Fruit fly (Drosophila melanogaster): ENCODE data around the gene CG14232.

CG14232 gene

DNA sequence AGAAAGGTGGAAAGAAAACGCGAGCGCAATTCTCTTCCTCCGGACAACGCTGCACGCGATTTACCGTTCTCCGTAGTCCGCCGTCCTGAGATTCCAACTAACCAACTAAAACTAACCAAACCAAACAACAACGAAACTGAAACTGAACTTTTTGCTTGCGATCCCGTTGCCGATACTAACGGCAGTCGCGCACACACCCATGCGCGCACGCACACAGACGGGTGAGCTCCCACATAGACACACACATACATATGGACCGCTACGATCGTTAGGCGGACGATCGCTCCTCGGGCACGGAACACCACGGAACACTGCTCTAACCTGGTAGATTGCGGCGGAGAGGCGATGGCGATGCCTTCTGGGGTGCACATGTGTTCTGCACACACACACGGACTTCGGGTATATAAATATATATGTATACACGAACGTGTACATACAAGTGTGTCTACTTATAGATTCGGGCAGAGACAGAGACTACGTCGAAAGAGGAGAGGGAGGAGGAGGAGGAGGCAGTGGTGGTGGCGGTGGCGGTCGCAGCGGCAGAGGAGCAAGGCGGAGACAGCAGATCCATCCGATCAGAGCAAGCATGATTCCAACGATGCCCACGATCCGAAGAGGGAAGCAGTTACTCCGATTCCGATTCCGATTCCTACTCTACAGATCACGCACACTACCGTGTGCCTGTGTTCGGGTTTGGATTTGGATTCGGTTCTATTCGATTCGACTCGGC is 9.0 kb upstream of the CG14232 start, which contains the start of gene meso18E:
Gene meso18E (minus strand): TSS at position 148 of the 730 bp plus-strand sequence.
- no peak for TF ChIP-seq noc (tag; optimal IDR thresholded peaks at IDR 0.05)

DNA sequence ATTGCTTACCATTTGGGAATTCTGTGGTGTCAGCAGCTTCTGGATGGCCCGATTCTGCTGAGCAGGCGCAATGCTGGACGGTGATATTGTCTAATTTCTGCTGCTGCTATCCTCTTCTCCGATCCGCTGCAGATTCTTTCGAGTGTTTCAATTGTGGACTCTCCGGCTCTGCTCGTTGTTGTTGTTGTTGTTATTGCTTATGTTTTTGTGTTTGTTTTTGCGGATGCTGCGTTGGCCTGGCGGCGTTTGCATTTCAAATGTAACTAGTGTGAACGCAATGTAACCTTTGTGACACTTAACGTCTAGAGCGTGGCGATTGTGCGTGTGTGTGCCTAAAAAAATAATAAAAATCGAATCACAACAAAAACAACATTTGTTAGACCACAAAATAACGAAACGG is 7.9 kb upstream of the CG14232 start:
- no peak for TF ChIP-seq noc (tag; optimal IDR thresholded peaks at IDR 0.05)

DNA sequence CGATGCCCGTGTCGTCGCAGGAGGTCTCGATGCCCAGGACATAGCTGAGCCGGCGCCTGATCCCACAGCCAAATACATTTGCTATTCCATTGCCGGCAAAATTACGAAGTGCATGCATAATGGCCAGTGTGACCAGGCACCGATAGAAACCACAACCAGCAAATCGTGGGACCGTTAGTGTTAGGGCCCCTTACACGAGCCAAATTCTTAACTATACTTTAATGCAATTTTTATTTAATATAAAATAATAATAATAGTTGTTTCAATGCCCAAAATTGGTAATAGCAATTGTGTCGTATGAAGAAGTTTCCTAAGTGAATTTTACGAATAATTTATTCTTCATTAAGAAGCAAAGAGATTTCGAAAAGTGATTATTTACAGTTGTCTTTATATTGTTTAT is 2.4 kb downstream of the CG14232 start, which contains the start of gene Tcs4:
Gene Tcs4 (minus strand): TSS at position 145 of the 400 bp plus-strand sequence.
- TF ChIP-seq noc (tag; optimal IDR thresholded peaks at IDR 0.05): no peak

DNA sequence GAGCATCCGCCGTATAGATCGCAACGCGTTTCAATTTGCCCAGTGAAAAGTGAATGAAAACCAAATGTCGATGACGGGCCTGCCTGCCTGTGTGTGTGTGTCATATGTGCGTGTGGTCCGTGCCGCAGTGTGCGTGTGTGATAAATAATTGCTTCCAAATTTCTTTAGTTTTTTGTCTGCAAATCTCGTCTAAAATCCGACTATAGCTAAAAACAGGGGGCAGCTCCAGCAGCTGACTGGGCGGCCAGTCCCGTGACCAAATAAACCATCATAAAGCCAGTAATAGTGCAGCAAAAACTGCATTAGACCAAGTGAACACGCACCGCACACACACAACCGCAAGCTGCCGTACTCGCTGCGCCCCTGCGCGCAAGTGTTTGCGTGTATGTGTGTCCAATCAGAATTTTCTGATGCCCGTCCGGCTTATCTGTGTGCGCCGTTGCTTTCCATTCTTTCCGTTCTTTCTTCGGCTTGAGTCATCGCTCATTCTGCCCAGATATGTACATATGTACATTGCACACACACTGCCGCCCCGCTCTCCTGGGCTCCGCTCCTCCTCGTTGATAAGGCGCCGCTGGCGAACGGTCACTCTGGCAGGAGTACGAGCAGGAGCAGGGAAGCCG is 6.7 kb downstream of the CG14232 start:
- no peak for TF ChIP-seq noc (tag; optimal IDR thresholded peaks at IDR 0.05)

DNA sequence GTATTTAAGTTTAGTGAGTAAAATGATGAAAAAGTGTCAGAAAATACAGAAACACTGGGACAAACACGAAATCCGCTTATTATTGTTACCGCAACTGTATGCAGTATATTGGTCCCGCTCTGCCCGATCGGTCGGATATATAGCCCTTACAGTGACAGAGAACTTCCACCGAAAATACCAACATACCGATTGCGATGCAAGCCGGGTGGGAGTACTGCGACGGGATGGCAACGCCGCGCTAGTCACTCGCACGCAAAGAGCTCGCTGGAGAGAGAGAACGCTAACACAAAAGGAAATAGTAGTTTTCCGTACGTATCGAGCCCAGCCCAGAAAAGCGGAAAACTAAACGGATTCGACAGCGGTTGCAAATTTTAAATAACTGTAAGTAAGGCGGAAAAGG is 7.2 kb downstream of the CG14232 start, which contains the start of gene Cdc42:
Gene Cdc42 (plus strand): TSS at position 247 of the 400 bp plus-strand sequence.
- TF ChIP-seq noc (tag; optimal IDR thresholded peaks at IDR 0.05): no peak

DNA sequence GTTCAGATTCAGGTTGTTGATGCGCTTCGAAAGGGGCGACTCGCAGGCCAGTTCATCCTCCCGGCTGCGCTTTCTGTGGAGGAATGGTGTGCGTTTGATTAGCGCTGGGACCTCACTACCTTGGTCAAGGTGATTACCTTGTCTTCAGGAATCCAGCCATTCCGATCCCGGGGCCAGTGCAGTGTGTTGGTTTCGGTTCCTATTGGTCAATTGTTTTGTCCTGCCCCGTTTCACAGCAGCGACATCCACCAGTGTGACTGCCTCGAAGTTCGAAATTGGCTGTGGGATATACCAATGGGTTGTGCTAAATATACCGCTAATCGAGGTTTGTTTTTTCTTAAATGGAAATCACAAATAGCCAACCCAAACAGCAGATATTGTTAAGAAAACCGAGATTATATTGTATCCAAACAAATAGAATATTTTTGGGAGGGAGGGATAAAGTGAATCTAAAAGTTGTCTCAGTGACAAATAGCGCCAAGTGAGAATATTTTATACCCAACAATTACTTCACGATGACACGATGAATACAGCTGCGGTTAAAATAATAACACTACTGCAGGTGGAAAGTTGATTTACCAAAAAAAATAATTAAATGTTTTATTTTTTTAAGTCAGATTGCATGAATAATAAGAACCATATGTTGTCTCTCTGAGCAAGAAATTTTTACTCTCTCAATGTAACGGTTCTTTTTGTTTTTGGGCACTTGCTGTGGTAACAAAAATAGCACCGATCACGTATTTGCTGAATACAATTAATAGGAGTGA is 9.1 kb downstream of the CG14232 start, which contains the start of gene CG14229:
Gene CG14229 (minus strand): TSS at position 459 of the 767 bp plus-strand sequence.
- no peak for TF ChIP-seq noc (tag; optimal IDR thresholded peaks at IDR 0.05)

DNA sequence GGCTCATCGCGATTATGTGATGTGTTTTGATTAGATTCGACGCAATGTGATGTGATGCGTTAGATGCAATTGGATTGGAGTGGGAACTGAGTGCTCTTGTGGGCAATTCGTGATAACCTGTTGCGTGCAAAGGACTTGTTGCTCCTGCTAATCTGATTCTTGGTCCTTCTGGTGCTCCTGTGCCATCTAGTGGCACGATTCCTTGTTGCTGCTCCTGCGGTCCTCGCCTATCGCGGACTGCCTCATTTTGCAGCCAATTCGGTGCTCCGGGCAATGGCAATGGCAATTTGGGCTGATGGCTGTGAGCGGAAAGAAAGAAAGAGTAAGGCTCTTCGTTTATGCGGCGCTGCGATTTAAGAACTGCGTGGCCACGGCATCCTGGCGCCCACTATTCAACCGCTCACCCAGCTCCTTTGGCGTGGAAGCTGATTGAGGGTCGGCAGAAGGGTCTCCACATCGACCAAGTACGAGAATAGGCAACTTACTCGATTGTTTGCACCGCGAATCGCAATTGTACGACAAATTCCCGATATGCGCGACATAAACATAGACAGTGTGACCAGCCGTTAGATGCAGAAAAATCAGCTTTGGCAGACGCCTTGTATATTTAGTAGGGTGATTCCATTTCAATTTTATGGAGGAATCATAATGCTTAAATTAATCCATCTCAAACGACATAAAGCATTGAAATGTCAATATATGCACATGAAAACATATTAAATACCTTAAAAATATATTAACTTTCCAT is 10.9 kb downstream of the CG14232 start, which contains the start of gene Mer:
Gene Mer (minus strand): TSS at position 550 of the 748 bp plus-strand sequence.
- TF ChIP-seq noc (tag; optimal IDR thresholded peaks at IDR 0.05): peak; percentile 77

DNA sequence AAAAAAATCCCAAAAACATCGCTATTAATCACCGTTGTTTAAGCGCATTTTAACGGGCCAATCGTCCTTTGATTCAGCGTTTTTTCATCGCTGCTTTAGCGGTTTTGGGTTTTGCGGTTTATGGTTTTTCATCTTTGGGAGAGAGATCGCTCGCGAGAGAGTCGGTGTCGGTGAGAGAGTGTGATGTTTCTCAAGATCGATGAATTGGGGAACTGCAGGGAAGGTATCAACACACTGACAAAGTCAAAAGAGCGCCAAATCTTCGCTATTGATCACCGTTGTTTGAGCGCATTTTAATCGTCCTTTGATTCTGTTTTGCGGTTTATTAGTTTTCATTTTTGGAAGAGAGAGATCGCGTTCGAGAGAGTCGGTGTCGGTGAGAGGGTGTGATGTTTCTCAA is 14.0 kb downstream of the CG14232 start:
- TF ChIP-seq noc (tag; optimal IDR thresholded peaks at IDR 0.05): no peak

DNA sequence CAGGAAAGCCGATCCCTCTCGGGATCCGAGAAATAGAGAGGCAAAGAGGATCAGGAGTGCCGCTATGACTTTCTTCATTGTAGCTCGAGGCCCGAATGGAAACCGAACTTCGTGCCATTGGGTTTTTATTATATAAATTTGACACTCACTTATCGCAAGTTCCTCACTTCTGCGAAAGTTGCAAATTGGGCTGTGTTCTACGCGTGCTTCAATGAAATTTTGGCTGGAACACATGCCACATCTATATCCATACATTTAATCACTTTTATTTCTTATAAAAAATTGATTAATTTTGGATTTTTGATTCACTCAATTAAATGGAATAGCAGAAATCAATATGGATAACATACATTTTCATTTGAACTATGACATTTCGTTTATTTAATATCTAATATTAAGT is 15.2 kb downstream of the CG14232 start, which contains the start of gene CG14227:
Gene CG14227 (minus strand): TSS at position 101 of the 400 bp plus-strand sequence.
- no peak for TF ChIP-seq noc (tag; optimal IDR thresholded peaks at IDR 0.05)

DNA sequence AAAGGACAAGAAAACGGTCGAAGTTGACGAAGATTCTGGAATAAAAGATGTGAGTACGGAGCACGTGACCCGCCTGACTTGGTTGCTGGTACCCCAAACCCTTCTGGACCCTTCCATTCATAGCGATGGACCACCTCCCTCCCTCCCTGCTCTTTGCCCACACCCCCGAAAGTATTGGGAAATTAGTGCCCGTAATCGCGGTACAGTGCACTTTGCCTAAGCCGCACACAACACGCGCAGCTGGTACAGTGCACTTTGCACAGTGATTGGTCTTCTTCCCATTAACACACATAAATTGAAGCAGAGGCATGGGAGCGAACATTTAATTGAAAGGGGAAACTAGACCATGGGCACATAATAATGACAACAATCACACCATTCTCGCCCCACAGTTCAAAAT is 20.0 kb downstream of the CG14232 start:
- no peak for TF ChIP-seq noc (tag; optimal IDR thresholded peaks at IDR 0.05)

DNA sequence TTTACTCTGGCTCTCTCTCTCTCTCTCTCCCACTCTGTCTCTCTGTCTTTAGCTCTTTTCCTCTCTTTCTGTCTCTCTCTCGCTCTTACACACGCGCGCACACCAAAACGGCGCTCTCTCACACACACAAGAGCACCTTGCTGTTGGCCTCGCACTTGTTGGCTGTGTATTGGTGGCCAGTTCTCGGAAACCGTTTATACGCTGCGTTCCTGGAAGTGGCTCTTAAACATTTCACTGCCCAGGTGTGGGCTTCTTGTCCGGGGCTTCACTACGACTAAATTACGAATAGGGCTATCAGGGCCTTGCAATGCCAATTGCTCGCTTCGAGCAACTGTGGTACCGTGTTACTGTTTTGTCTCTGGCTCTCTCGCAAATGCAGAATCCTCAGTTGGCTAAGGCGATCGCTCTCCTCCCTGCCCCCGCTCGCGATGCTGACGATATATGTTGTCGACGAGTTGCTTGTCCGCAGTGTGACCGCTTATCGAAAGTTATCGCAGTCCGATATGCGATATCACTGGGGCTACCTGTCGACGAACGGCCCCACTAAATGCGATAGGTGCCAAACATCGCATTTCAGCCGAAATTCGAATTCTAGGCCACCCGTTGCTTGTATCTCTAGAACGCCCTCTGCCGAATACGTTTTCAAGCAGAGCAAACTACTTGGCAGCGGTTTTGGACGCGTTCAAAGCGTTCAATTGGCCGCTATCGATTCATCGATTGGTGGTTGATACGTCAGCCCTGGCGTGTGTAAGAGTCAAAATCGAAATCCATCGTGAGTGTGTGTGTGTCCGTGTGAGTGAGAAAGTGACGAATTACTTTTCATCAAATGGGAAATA is 20.8 kb downstream of the CG14232 start, which contains the start of the genes dome and Ubqn:
Gene dome (minus strand): TSS at position 479 of the 836 bp plus-strand sequence.
Gene Ubqn (plus strand): TSS at position 769 of the 836 bp plus-strand sequence.
- peak; percentile 42 for TF ChIP-seq noc (tag; optimal IDR thresholded peaks at IDR 0.05)

DNA sequence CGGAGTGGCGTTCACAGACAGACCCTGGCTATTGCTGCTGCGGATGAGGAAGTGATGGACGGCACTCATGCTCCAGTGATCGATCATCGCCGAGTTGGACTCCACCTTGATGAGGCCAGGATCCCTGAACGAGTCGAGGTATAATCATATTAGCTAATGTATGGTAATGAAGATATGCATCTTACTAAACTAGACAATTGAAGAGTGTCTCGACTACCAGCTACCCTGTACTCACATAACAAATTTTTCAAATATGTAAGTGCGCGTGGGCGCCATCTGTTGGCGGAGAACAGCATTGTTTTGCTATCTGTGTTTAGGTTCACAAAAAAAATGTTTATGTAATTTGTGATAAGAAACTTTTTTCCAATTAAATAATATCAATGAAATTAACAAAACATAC is 24.9 kb downstream of the CG14232 start:
- no peak for TF ChIP-seq noc (tag; optimal IDR thresholded peaks at IDR 0.05)

DNA sequence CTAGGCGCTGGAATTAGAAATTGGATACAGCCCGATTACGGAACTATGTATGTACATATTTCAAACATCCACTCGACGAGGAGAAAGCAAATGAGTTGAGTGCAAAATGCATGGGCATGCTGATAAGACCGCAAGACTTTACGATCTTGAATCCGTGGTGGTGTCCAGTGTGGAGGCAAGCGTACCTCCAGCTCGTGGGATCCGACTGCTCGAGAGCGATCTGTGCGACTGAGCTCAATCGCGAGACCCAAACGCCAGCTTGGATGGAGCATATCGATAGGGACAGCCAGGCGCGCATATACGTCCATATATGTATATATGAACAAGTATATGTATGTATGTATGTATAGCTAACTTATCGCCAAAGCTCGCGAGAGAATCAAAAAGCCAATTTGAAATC is 28.4 kb downstream of the CG14232 start, which contains the start of gene et:
Gene et (minus strand): TSS at position 230 of the 400 bp plus-strand sequence.
- TF ChIP-seq noc (tag; optimal IDR thresholded peaks at IDR 0.05): no peak

DNA sequence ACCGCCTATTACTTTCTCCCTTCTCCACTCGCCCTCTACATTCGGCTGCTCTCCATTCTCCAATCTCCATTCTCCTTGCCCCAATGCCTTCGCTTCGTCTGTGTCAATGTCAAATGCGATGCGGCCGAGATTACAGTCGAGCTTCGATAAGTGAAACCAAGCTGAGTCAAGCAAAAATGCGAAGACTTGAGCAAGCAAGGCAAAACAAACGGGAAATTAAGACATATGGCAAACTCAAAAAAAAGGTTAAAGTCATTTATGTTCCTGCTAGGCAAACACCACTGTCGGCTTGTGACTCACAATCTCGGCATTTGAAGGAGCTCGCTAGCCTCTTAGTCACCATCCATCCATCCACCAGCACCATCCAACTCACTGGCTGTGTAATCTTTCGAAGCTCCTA is 35.7 kb downstream of the CG14232 start:
- TF ChIP-seq noc (tag; optimal IDR thresholded peaks at IDR 0.05): peak; percentile 99
